Worm (Caenorhabditis elegans) whole organism, late embryonic: ENCODE measurements around the gene vglu-2.
A peak's percentile ranks its signal among the peaks of the same experiment; 100 is the strongest.

Experiments
- C08G9.2 ChIP-seq: sonication (generic microtip); optimal IDR thresholded peaks from 2 replicates; lab custom pipeline; 2016; ENCODE audit warnings: mild to moderate bottlenecking, missing genetic modification characterization, moderate library complexity, missing compliant biosample characterization
- C38D4.7 ChIP-seq: fragments of 200-800 bp; sonication (Bioruptor generic); optimal IDR thresholded peaks from 2 replicates; lab custom pipeline; 2018; ENCODE audit warnings: mild to moderate bottlenecking, missing genetic modification characterization, moderate library complexity, missing compliant biosample characterization
- K09A11.1 ChIP-seq: sonication (generic microtip); optimal IDR thresholded peaks from 2 replicates; lab custom pipeline; 2017; ENCODE audit warnings: antibody characterized with exemption, mild to moderate bottlenecking, missing genetic modification characterization, missing compliant biosample characterization; ENCODE audit not compliant: insufficient read depth
- T23F11.4 ChIP-seq: fragments of 200-800 bp; sonication (Bioruptor generic); optimal IDR thresholded peaks from 2 replicates; lab custom pipeline; 2018; ENCODE audit warnings: mild to moderate bottlenecking, missing genetic modification characterization, missing compliant biosample characterization
- ama-1 ChIP-seq: fragments of 150-350 bp; optimal IDR thresholded peaks from 2 replicates; lab custom pipeline; 2014
- ceh-2 ChIP-seq: sonication (generic microtip); optimal IDR thresholded peaks from 2 replicates; lab custom pipeline; 2016; ENCODE audit warnings: missing genotype, missing genetic modification characterization, missing compliant biosample characterization
- ceh-22 ChIP-seq: sonication (generic microtip); optimal IDR thresholded peaks from 2 replicates; lab custom pipeline; 2017; ENCODE audit warnings: missing biosample characterization, missing genetic modification characterization
- ceh-30 ChIP-seq: fragments of 150-350 bp; optimal IDR thresholded peaks from 2 replicates; lab custom pipeline; 2014; ENCODE audit warnings: missing biosample characterization, missing genetic modification characterization
- ceh-31 ChIP-seq: sonication (generic microtip); optimal IDR thresholded peaks from 2 replicates; lab custom pipeline; 2016; ENCODE audit warnings: missing genetic modification characterization, missing compliant biosample characterization
- ceh-34 ChIP-seq: sonication (generic microtip); optimal IDR thresholded peaks from 2 replicates; lab custom pipeline; 2016; ENCODE audit warnings: mild to moderate bottlenecking, missing genetic modification characterization, missing compliant biosample characterization
- ceh-45 ChIP-seq: fragments of 200-800 bp; sonication (Bioruptor generic); IDR thresholded peaks from 2 replicates; pipeline ENCODE4 v1.3.6; 2022; ENCODE audit warnings: missing genetic modification reagents, missing genetic modification characterization, missing compliant biosample characterization
- ceh-6 ChIP-seq: fragments of 200-800 bp; sonication (Bioruptor generic); optimal IDR thresholded peaks from 2 replicates; lab custom pipeline; 2018; ENCODE audit warnings: mild to moderate bottlenecking, missing genetic modification characterization, missing compliant biosample characterization
- ceh-9 ChIP-seq: sonication (generic microtip); optimal IDR thresholded peaks from 2 replicates; lab custom pipeline; 2016; ENCODE audit warnings: mild to moderate bottlenecking, missing genetic modification characterization, inconsistent platforms, missing compliant biosample characterization
- che-1 ChIP-seq: sonication (generic microtip); optimal IDR thresholded peaks from 2 replicates; lab custom pipeline; 2016; ENCODE audit warnings: mild to moderate bottlenecking, missing genetic modification characterization, missing compliant biosample characterization
- dmd-4 ChIP-seq: sonication (generic microtip); optimal IDR thresholded peaks from 2 replicates; lab custom pipeline; 2016; ENCODE audit warnings: borderline replicate concordance, missing genetic modification characterization, missing compliant biosample characterization
- elt-2 ChIP-seq: sonication (generic microtip); optimal IDR thresholded peaks from 2 replicates; lab custom pipeline; 2016; ENCODE audit warnings: missing genetic modification reagents, missing genetic modification characterization, missing compliant biosample characterization
- elt-4 ChIP-seq: sonication (generic microtip); optimal IDR thresholded peaks from 2 replicates; lab custom pipeline; 2016; ENCODE audit warnings: missing genetic modification characterization, missing compliant biosample characterization
- eyg-1 ChIP-seq: sonication (generic microtip); optimal IDR thresholded peaks from 2 replicates; lab custom pipeline; 2016; ENCODE audit warnings: missing genotype, missing genetic modification characterization, missing compliant biosample characterization
- fax-1 ChIP-seq: sonication (generic microtip); optimal IDR thresholded peaks from 2 replicates; lab custom pipeline; 2016; ENCODE audit warnings: missing genotype, missing genetic modification characterization, missing compliant biosample characterization
- fkh-10 ChIP-seq: fragments of 150-350 bp; optimal IDR thresholded peaks from 2 replicates; lab custom pipeline; 2014; ENCODE audit warnings: missing biosample characterization, missing genetic modification reagents, missing genetic modification characterization
- hlh-13 ChIP-seq: fragments of 200-800 bp; sonication (Bioruptor generic); optimal IDR thresholded peaks from 2 replicates; lab custom pipeline; 2018; ENCODE audit warnings: mild to moderate bottlenecking, missing genetic modification characterization, missing compliant biosample characterization
- hlh-15 ChIP-seq: sonication (generic microtip); optimal IDR thresholded peaks from 2 replicates; lab custom pipeline; 2016; ENCODE audit warnings: missing genetic modification characterization, missing compliant biosample characterization
- hlh-30 ChIP-seq: sonication (generic microtip); optimal IDR thresholded peaks from 2 replicates; lab custom pipeline; 2017; ENCODE audit warnings: antibody characterized with exemption, missing genetic modification characterization, missing compliant biosample characterization; ENCODE audit not compliant: insufficient read depth
- hlh-8 ChIP-seq: sonication (generic microtip); optimal IDR thresholded peaks from 2 replicates; lab custom pipeline; 2016; ENCODE audit warnings: missing genotype, missing genetic modification characterization, missing compliant biosample characterization
- lim-6 ChIP-seq: sonication (generic microtip); optimal IDR thresholded peaks from 2 replicates; lab custom pipeline; 2016; ENCODE audit warnings: missing genetic modification characterization, missing compliant biosample characterization
- lin-11 ChIP-seq: fragments of 200-800 bp; sonication (Bioruptor generic); optimal IDR thresholded peaks from 2 replicates; lab custom pipeline; 2018; ENCODE audit warnings: mild to moderate bottlenecking, missing genetic modification characterization, missing compliant biosample characterization
- madf-2 ChIP-seq: sonication (generic microtip); optimal IDR thresholded peaks from 2 replicates; lab custom pipeline; 2017; ENCODE audit warnings: missing genetic modification characterization, missing compliant biosample characterization
- mec-3 ChIP-seq: sonication (generic microtip); optimal IDR thresholded peaks from 2 replicates; lab custom pipeline; 2016; ENCODE audit warnings: borderline replicate concordance, missing genetic modification characterization, missing compliant biosample characterization
- npax-4 ChIP-seq: sonication (generic microtip); optimal IDR thresholded peaks from 2 replicates; lab custom pipeline; 2016; ENCODE audit warnings: missing genetic modification characterization, missing compliant biosample characterization
- odd-2 ChIP-seq: sonication (generic microtip); optimal IDR thresholded peaks from 2 replicates; lab custom pipeline; 2017; ENCODE audit warnings: antibody characterized with exemption, mild to moderate bottlenecking, missing genetic modification characterization, missing compliant biosample characterization
- pag-3 ChIP-seq: sonication (generic microtip); optimal IDR thresholded peaks from 2 replicates; lab custom pipeline; 2016; ENCODE audit warnings: missing compliant biosample characterization, missing genetic modification characterization, borderline replicate concordance
- pat-9 ChIP-seq: fragments of 200-800 bp; sonication (Bioruptor generic); optimal IDR thresholded peaks from 2 replicates; lab custom pipeline; 2018; ENCODE audit warnings: mild to moderate bottlenecking, missing genetic modification characterization, moderate library complexity, missing compliant biosample characterization
- pax-1 ChIP-seq: fragments of 150-350 bp; optimal IDR thresholded peaks from 2 replicates; lab custom pipeline; 2014; ENCODE audit warnings: missing biosample characterization, missing genetic modification characterization
- pha-2 ChIP-seq: sonication (generic microtip); optimal IDR thresholded peaks from 2 replicates; lab custom pipeline; 2017; ENCODE audit warnings: mild to moderate bottlenecking, missing genetic modification characterization, missing compliant biosample characterization
- pha-4 ChIP-seq: fragments of 150-350 bp; optimal IDR thresholded peaks from 2 replicates; lab custom pipeline; 2018; ENCODE audit warnings: missing biosample characterization, missing genetic modification reagents, missing genetic modification characterization
- rnt-1 ChIP-seq: sonication (generic microtip); optimal IDR thresholded peaks from 2 replicates; lab custom pipeline; 2016; ENCODE audit warnings: missing genetic modification characterization, missing compliant biosample characterization
- sdc-2 ChIP-seq: sonication (generic microtip); optimal IDR thresholded peaks from 2 replicates; lab custom pipeline; 2016; ENCODE audit warnings: missing genotype, missing genetic modification characterization, missing compliant biosample characterization
- tbx-7 ChIP-seq: sonication (generic microtip); optimal IDR thresholded peaks from 2 replicates; lab custom pipeline; 2016; ENCODE audit warnings: missing genotype, missing genetic modification characterization, missing compliant biosample characterization
- unc-3 ChIP-seq, 2 experiments: fragments of 200-800 bp in 1 of 2; sonication (Bioruptor generic) in 1 of 2; sonication (generic microtip) in 1 of 2; conservative IDR thresholded peaks in 1 of 2; optimal IDR thresholded peaks in 1 of 2; 2 replicates each; pipeline versions ENCODE4 v1.3.6 to Lab custom; 2016 to 2022; ENCODE audit warnings: missing compliant biosample characterization in 2 of 2, missing genetic modification characterization in 2 of 2, missing genetic modification reagents in 1 of 2
- unc-42 ChIP-seq: sonication (generic microtip); optimal IDR thresholded peaks from 2 replicates; lab custom pipeline; 2016; ENCODE audit warnings: missing genotype, missing genetic modification characterization, missing compliant biosample characterization
- zip-5 ChIP-seq: sonication (generic microtip); optimal IDR thresholded peaks from 2 replicates; lab custom pipeline; 2016; ENCODE audit warnings: missing genetic modification characterization, missing compliant biosample characterization

Gene vglu-2

DNA sequence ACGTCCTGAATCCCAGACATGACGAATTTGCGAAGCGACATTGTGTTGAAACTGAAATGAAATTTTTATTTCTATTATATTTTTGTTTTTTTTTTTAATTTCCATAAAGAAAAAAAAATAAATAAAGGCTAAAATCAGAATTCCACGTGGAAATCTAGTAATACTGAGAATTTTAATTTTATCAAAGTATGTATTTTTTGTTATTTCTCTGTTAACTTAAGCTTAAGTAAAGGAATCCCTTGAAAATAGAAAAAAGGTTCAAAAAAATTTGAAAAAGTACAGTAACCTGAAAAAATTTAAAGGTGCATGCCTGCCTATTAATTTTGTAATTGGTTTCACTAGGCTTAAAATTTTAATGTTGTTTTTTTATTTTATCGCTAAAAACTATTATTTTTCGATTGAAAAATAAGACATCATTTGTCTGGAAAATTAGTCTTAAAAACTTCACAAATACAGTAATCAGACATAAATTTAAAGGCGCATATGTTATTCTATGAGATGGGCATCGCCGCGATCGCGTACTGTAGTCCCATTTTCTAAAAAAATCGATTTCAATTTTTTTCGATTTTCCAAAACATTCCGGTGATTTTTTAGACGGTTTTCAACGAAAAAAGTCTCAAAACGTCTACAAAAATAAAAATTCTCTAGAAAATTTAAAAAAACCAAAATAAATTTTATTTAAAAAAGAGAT is 35.6 kb downstream of the vglu-2 start, which contains the start of gene nex-2:
TSS of gene nex-2 (minus strand) at position 51 of the 691 bp plus-strand sequence.
- TF ChIP-seq C08G9.2 (tag; lab: Kevin White, UChicago) (no peak), ceh-31 (tag; lab: Kevin White, UChicago) (no peak), che-1 (tag; lab: Kevin White, UChicago) (no peak), mec-3 (tag; lab: Kevin White, UChicago) (no peak), pha-2 (tag; lab: Kevin White, UChicago) (no peak), ceh-45 (GFP tag; lab: Robert Waterston, UW) (no peak), fax-1 (tag; lab: Kevin White, UChicago) (no peak), K09A11.1 (no peak), ceh-2 (tag; lab: Kevin White, UChicago) (no peak)

- TF ChIP-seq pax-1 (no peak), sdc-2 (tag; lab: Kevin White, UChicago) (no peak), ceh-31 (tag; lab: Kevin White, UChicago) (no peak), hlh-8 (no peak), hlh-15 (tag; lab: Kevin White, UChicago) (no peak), C08G9.2 (tag; lab: Kevin White, UChicago) (no peak), madf-2 (tag; lab: Kevin White, UChicago) (no peak), K09A11.1 (no peak), pat-9 (no peak), dmd-4 (tag; lab: Kevin White, UChicago) (no peak), hlh-30 (tag; lab: Kevin White, UChicago) (no peak), lim-6 (no peak), T23F11.4 (GFP tag; lab: Kevin White, UChicago) (no peak), elt-4 (tag; lab: Kevin White, UChicago) (no peak), lin-11 (tag; lab: Kevin White, UChicago) (no peak), pag-3 (no peak), unc-3 (GFP tag; conservative IDR thresholded peaks at IDR 0.05; lab: Robert Waterston, UW) (no peak), unc-3 (tag; optimal IDR thresholded peaks at IDR 0.05; lab: Kevin White, UChicago) (no peak), ama-1 (lab: Kevin White, UChicago) (no peak), ceh-45 (GFP tag; lab: Robert Waterston, UW) (no peak)
Observed at ce11 chrIII:10331232-10331631, 36.3 kb downstream of the vglu-2 start.

DNA sequence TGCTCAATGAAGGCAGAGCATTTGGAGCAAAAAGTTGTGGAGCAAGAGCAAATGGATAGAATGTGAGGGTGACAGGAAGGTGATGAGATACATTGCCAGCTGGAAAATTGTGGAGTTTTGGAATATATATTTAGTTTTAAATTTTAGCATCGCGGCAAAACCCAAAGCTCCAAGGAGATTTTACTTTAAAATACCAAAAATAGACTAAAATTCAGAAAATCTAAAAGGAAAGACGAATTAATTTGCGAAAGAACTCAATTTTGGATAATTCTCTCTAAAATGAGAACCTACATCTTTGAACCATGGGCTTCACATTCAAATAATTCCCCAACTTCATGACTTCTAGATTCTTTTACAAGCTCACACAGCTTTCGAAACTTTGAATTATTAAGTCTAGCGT is 37.6 kb downstream of the vglu-2 start, which contains the start of gene T07C4.12:
TSS of gene T07C4.12 (minus strand) at position 101 of the 400 bp plus-strand sequence.
- TF ChIP-seq tbx-7 (tag; lab: Kevin White, UChicago), result no peak
- TF ChIP-seq unc-42 (tag; lab: Kevin White, UChicago), result no peak
- no peak for TF ChIP-seq elt-4 (tag; lab: Kevin White, UChicago)
- no peak for TF ChIP-seq hlh-13 (GFP tag; lab: Kevin White, UChicago)
- TF ChIP-seq odd-2 (tag; lab: Kevin White, UChicago), result no peak
- no peak for TF ChIP-seq rnt-1 (tag; lab: Kevin White, UChicago)
- no peak for TF ChIP-seq hlh-30 (tag; lab: Kevin White, UChicago)
- TF ChIP-seq sdc-2 (tag; lab: Kevin White, UChicago), result no peak
- TF ChIP-seq eyg-1 (tag; lab: Kevin White, UChicago), result no peak
- TF ChIP-seq ceh-6 (GFP tag; lab: Kevin White, UChicago), result no peak

ce11 chrIII:10333961-10334542 is 39.1 kb downstream of the vglu-2 start, which contains the start of the genes jmjd-4 and mev-1:
Gene jmjd-4, minus strand, starts transcription at chrIII:10334018.
Gene mev-1, plus strand, starts transcription at chrIII:10334277.
- TF ChIP-seq lim-6 (no peak), npax-4 (tag; lab: Kevin White, UChicago) (no peak), ceh-30 (tag; lab: Kevin White, UChicago) (peak; percentile 36), K09A11.1 (no peak), pha-4 (tag; lab: Kevin White, UChicago) (no peak), elt-4 (tag; lab: Kevin White, UChicago) (no peak), fkh-10 (GFP tag; lab: Kevin White, UChicago) (no peak), rnt-1 (tag; lab: Kevin White, UChicago) (peak; percentile 58), dmd-4 (tag; lab: Kevin White, UChicago) (no peak), ceh-6 (GFP tag; lab: Kevin White, UChicago) (no peak), eyg-1 (tag; lab: Kevin White, UChicago) (no peak), unc-42 (tag; lab: Kevin White, UChicago) (peak; percentile 31), hlh-13 (GFP tag; lab: Kevin White, UChicago) (no peak), C38D4.7 (GFP tag; lab: Kevin White, UChicago) (peak; percentile 13), lin-11 (tag; lab: Kevin White, UChicago) (no peak), ceh-22 (tag; lab: Kevin White, UChicago) (no peak), zip-5 (tag; lab: Kevin White, UChicago) (no peak), ceh-9 (tag; lab: Kevin White, UChicago) (no peak), ceh-34 (tag; lab: Kevin White, UChicago) (peak; percentile 18), ceh-31 (tag; lab: Kevin White, UChicago) (peak; percentile 56), elt-2 (tag; lab: Kevin White, UChicago) (peak; percentile 60), ceh-2 (tag; lab: Kevin White, UChicago) (no peak)
